Worm (Caenorhabditis elegans) whole organism, L4/young adult: ENCODE measurements around the gene sel-11.

Experiments used
- W03F9.2 ChIP-seq: fragments of 150-350 bp; optimal IDR thresholded peaks from 2 replicates; lab custom pipeline; 2014; ENCODE audit warnings: missing biosample characterization, missing genetic modification characterization
- dao-5 ChIP-seq: sonication (generic microtip); optimal IDR thresholded peaks from 2 replicates; lab custom pipeline; 2016; ENCODE audit warnings: missing genotype, missing genetic modification characterization, moderate library complexity, missing compliant biosample characterization
- him-1 ChIP-seq: sonication (generic microtip); optimal IDR thresholded peaks from 2 replicates; lab custom pipeline; 2016; ENCODE audit warnings: missing genotype, missing genetic modification reagents, missing genetic modification characterization, missing compliant biosample characterization

sel-11 gene

ce11 chrV:11789474-11789873, 22.3 kb downstream of the sel-11 start, which contains the start of gene D2023.1:
TSS of gene D2023.1 (plus strand) at chrV:11789550.
- TF ChIP-seq dao-5 (tag; lab: Kevin White, UChicago) (no peak), him-1 (tag; lab: Kevin White, UChicago) (no peak), W03F9.2 (no peak)

- TF ChIP-seq W03F9.2 = no peak
Measured at ce11 chrV:11794172-11794571, 27.0 kb downstream of the sel-11 start.

DNA sequence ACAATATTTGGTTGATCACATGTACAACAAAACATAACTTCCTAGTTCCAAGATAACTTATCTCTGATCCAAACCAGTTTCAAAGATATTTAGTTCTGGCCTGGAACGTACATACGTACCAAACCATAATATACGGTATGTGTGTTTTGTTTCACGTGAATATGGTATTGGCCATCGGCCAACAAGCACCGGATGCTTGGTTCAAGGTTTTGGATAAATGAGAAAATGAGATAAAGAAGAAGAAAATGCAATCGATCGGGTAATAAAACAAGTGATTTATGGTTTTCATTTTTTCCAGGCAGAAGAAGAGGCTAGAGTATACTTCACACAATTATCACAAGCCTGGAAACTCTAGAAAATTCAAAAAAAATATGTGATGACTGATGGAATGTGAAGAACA, 28.2 kb downstream of the sel-11 start:
- no peak for TF ChIP-seq him-1 (tag; lab: Kevin White, UChicago)
- no peak for TF ChIP-seq W03F9.2
- TF ChIP-seq dao-5 (tag; lab: Kevin White, UChicago) = no peak

ce11 chrV:11796343-11796742, 29.2 kb downstream of the sel-11 start:
- TF ChIP-seq him-1 (tag; lab: Kevin White, UChicago) = no peak
- TF ChIP-seq W03F9.2 = no peak
- no peak for TF ChIP-seq dao-5 (tag; lab: Kevin White, UChicago)

- TF ChIP-seq him-1 (tag; lab: Kevin White, UChicago) (no peak), dao-5 (tag; lab: Kevin White, UChicago) (no peak), W03F9.2 (no peak)
Measured at ce11 chrV:11797272-11797855, 30.2 kb downstream of the sel-11 start.

ce11 chrV:11798320-11798719, 31.2 kb downstream of the sel-11 start:
- TF ChIP-seq dao-5 (tag; lab: Kevin White, UChicago) (no peak), him-1 (tag; lab: Kevin White, UChicago) (no peak), W03F9.2 (no peak)

- no peak for TF ChIP-seq him-1 (tag; lab: Kevin White, UChicago)
- TF ChIP-seq dao-5 (tag; lab: Kevin White, UChicago) = no peak
- no peak for TF ChIP-seq W03F9.2
Measured at ce11 chrV:11799252-11799822, 32.2 kb downstream of the sel-11 start.

- TF ChIP-seq W03F9.2 (no peak), dao-5 (tag; lab: Kevin White, UChicago) (no peak), him-1 (tag; lab: Kevin White, UChicago) (no peak)
Measured at ce11 chrV:11800486-11800885, 33.4 kb downstream of the sel-11 start.

DNA sequence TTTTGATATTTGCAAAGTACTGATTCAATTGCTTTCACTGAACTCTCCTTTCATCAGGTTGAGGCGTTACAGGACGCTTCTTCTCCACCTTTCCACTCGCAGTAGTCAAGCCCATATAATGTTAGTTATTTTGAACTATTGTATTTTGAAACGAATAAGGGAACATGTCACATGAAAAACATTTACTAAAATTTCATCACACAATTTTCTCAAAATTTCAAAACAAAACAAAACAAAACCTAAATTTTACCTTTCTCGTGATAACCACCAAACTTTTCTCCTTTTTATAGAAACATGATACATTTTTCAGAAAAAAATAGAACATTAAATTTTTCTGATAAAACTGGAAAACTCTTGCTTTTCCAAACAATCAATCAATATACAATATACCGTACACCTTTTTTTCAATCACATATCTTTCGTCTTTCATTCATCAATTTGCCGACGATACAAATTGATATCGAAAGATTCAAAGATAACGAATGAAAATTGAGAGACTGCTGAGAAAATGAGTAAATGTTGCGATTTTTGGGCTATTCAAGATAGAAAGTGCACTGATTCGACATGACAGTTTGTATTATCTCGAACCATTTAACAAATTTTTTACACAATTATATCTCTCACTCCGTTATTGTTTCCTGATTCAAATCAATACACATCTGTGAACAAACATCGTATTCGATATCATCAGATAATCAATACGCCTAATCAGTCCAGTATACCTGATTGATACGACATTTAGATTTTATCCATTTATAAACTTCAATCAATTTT, 34.1 kb downstream of the sel-11 start:
- no peak for TF ChIP-seq W03F9.2
- no peak for TF ChIP-seq dao-5 (tag; lab: Kevin White, UChicago)
- TF ChIP-seq him-1 (tag; lab: Kevin White, UChicago) = no peak

ce11 chrV:11802508-11802907, 35.4 kb downstream of the sel-11 start:
- TF ChIP-seq dao-5 (tag; lab: Kevin White, UChicago) (no peak), him-1 (tag; lab: Kevin White, UChicago) (no peak), W03F9.2 (no peak)

DNA sequence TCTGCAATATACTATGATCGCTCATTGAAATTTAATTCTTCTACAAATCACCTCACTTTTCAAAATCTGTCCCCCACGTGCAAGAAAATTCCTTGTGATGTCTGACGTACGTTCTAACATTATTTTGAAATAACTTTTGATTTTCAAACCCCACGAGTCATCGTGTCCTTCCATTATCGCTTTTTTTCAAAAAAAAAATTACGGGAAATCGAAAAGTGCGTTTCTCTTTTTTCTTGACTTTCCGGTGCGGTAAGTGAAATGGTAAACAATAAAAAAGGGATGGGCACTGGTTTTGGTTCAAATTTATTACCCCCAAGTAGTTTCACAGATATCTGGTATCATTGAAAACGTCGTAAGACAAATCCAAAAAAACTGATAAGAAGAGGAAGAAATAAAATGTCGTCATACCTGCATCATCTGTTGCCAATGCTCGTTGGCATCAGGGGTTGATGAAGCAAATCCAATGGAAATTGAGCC, 36.4 kb downstream of the sel-11 start:
- no peak for TF ChIP-seq dao-5 (tag; lab: Kevin White, UChicago)
- no peak for TF ChIP-seq W03F9.2
- no peak for TF ChIP-seq him-1 (tag; lab: Kevin White, UChicago)

DNA sequence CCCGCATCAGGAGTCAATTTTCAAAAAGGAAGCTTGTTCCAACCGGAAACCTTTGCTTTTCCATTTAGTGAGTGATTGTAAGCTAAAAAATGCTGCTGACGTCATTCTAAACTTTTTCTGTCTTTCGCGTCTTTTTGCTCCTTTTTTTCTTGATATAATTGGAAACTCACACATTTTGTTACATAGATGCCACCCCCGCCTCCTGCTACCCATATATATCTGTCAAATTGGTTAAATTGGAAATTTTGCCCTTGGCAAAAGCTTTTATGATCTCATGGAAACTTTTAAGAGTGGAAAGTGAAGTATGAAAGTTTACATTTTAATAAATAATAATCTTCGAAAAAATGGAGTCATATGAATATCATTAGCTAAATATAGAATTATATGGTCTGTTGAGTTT, 42.8 kb downstream of the sel-11 start:
- TF ChIP-seq W03F9.2 = no peak
- TF ChIP-seq him-1 (tag; lab: Kevin White, UChicago) = no peak
- TF ChIP-seq dao-5 (tag; lab: Kevin White, UChicago) = no peak

DNA sequence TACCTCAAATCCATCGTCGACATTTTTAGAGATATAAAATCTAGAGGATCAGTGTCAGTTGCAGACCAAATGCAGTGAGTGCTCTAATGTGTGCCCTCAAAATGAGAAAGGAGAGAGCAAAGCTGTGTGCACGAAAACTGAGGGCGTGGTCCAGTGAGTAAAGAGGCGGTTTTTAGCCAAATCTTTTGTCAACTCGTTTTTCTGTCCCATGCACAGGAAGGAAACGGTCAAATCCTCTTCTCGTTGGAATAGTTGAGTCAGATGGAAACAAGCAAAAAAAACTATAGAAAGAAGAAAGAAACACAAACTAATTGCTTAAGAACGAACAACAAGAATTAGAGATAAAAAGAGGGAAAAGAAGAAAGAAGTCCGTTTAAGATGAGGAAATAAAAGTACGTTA, 44.8 kb downstream of the sel-11 start, which contains the start of gene D2023.3:
D2023.3 (minus strand) TSS at position 101 of the 400 bp plus-strand sequence.
- TF ChIP-seq him-1 (tag; lab: Kevin White, UChicago) = no peak
- no peak for TF ChIP-seq W03F9.2
- TF ChIP-seq dao-5 (tag; lab: Kevin White, UChicago) = no peak

ce11 chrV:11815566-11815965, 48.4 kb downstream of the sel-11 start:
- no peak for TF ChIP-seq W03F9.2
- no peak for TF ChIP-seq him-1 (tag; lab: Kevin White, UChicago)
- TF ChIP-seq dao-5 (tag; lab: Kevin White, UChicago) = no peak
